Worm (Caenorhabditis elegans) whole organism, dauer: ENCODE results near the gene fat-6.

ENCODE experiments used
- unc-62 ChIP-seq: sonication (generic microtip); optimal IDR thresholded peaks from 2 replicates; lab custom pipeline; 2017; ENCODE audit warnings: missing biosample characterization, missing genetic modification reagents, missing genetic modification characterization

Gene fat-6

ce11 chrIV:11897710-11898109 is 17.8 kb downstream of the fat-6 start:
- TF ChIP-seq unc-62 (GFP tag; lab: Kevin White, UChicago): no peak

- TF ChIP-seq unc-62 (GFP tag; lab: Kevin White, UChicago): no peak
Observed at ce11 chrIV:11893336-11893735, 22.2 kb downstream of the fat-6 start.

- no peak for TF ChIP-seq unc-62 (GFP tag; lab: Kevin White, UChicago)
Observed at ce11 chrIV:11892545-11892944, 22.9 kb downstream of the fat-6 start.

ce11 chrIV:11885313-11885712 is 30.2 kb downstream of the fat-6 start, which contains the start of gene let-653:
let-653 (plus strand) TSS chrIV:11885613.
- no peak for TF ChIP-seq unc-62 (GFP tag; lab: Kevin White, UChicago)

ce11 chrIV:11883478-11883877 is 32.0 kb downstream of the fat-6 start:
- TF ChIP-seq unc-62 (GFP tag; lab: Kevin White, UChicago): no peak

- TF ChIP-seq unc-62 (GFP tag; lab: Kevin White, UChicago): no peak
Observed at ce11 chrIV:11882534-11882933, 33.0 kb downstream of the fat-6 start.

ce11 chrIV:11878249-11878648 is 37.2 kb downstream of the fat-6 start, which contains the start of gene cutl-27:
cutl-27 (plus strand) TSS chrIV:11878549.
- no peak for TF ChIP-seq unc-62 (GFP tag; lab: Kevin White, UChicago)

- TF ChIP-seq unc-62 (GFP tag; lab: Kevin White, UChicago): no peak
Observed at ce11 chrIV:11877674-11878073, 37.8 kb downstream of the fat-6 start, which contains the start of gene pph-2. pph-2 (minus strand) TSS chrIV:11877774.

- TF ChIP-seq unc-62 (GFP tag; lab: Kevin White, UChicago): no peak
Observed at ce11 chrIV:11871898-11872297, 43.6 kb downstream of the fat-6 start.

- no peak for TF ChIP-seq unc-62 (GFP tag; lab: Kevin White, UChicago)
Observed at ce11 chrIV:11871083-11871482, 44.4 kb downstream of the fat-6 start.

ce11 chrIV:11868452-11868851 is 47.0 kb downstream of the fat-6 start:
- TF ChIP-seq unc-62 (GFP tag; lab: Kevin White, UChicago): no peak

- no peak for TF ChIP-seq unc-62 (GFP tag; lab: Kevin White, UChicago)
Observed at ce11 chrIV:11867652-11868232, 47.7 kb downstream of the fat-6 start.

- TF ChIP-seq unc-62 (GFP tag; lab: Kevin White, UChicago): no peak
Observed at ce11 chrIV:11864226-11864625, 51.3 kb downstream of the fat-6 start, which contains the start of gene trpa-1. trpa-1 (plus strand) TSS chrIV:11864526.
